Worm (Caenorhabditis elegans) whole organism, L3 larva: ENCODE results near the gene zag-1.

Experiments used
- ama-1 ChIP-seq: fragments of 150-350 bp; optimal IDR thresholded peaks from 2 replicates; lab custom pipeline; 2018
- ceh-82 ChIP-seq: fragments of 150-350 bp; optimal IDR thresholded peaks from 2 replicates; lab custom pipeline; 2014; ENCODE audit warnings: missing biosample characterization, missing genetic modification characterization
- daf-12 ChIP-seq: fragments of 150-350 bp; optimal IDR thresholded peaks from 2 replicates; lab custom pipeline; 2014; ENCODE audit warnings: missing biosample characterization, missing genetic modification reagents, missing genetic modification characterization
- fkh-10 ChIP-seq: sonication (generic microtip); optimal IDR thresholded peaks from 2 replicates; lab custom pipeline; 2017; ENCODE audit warnings: missing biosample characterization, missing genetic modification reagents, missing genetic modification characterization
- fkh-2 ChIP-seq: fragments of 150-350 bp; optimal IDR thresholded peaks from 2 replicates; lab custom pipeline; 2014; ENCODE audit warnings: missing biosample characterization, missing genetic modification reagents, missing genetic modification characterization
- fos-1 ChIP-seq: fragments of 150-350 bp; optimal IDR thresholded peaks from 2 replicates; lab custom pipeline; 2014; ENCODE audit warnings: missing biosample characterization, missing genetic modification characterization
- nfya-1 ChIP-seq: sonication (generic microtip); optimal IDR thresholded peaks from 2 replicates; lab custom pipeline; 2017; ENCODE audit warnings: missing genetic modification characterization, mild to moderate bottlenecking, missing compliant biosample characterization, antibody characterized with exemption, moderate library complexity; ENCODE audit not compliant: insufficient read depth
- nhr-11 ChIP-seq: fragments of 150-350 bp; optimal IDR thresholded peaks from 2 replicates; lab custom pipeline; 2014; ENCODE audit warnings: missing biosample characterization, missing genetic modification characterization
- nhr-237 ChIP-seq: fragments of 150-350 bp; optimal IDR thresholded peaks from 2 replicates; lab custom pipeline; 2014; ENCODE audit warnings: missing biosample characterization, missing genetic modification characterization
- pqm-1 ChIP-seq: fragments of 150-350 bp; optimal IDR thresholded peaks from 2 replicates; lab custom pipeline; 2017; ENCODE audit warnings: missing biosample characterization, missing genetic modification characterization, inconsistent platforms
- snpc-4 ChIP-seq: fragments of 150-350 bp; optimal IDR thresholded peaks from 2 replicates; lab custom pipeline; 2014; ENCODE audit warnings: missing biosample characterization, missing genetic modification characterization
- ztf-11 ChIP-seq: fragments of 150-350 bp; optimal IDR thresholded peaks from 2 replicates; lab custom pipeline; 2014; ENCODE audit warnings: missing biosample characterization, missing genetic modification characterization

DNA sequence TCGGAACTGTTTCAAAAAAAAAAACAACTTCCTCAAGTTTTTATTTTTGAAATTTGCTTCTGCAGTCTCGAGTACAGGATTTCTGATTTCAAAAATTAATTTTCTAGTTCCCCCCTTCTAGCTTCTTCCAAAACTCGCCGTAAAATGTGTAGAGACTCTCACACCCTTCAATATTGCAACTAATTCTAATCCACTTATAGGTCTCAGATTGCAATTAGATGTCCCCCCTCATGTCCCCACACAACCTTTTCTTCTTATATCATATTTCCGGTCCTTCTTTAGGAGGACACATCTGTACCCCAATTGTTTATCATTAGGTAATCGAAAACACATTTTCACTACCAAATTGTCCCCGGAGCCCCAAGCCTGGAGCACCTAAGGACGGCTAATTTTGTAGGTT lies 15.2 kb upstream of the zag-1 start:
- TF ChIP-seq ceh-82 (tag; lab: Kevin White, UChicago) (no peak), daf-12 (tag; lab: Kevin White, UChicago) (no peak), ama-1 (lab: Kevin White, UChicago) (no peak), snpc-4 (tag; lab: Kevin White, UChicago) (no peak), nfya-1 (tag; lab: Kevin White, UChicago) (no peak), fos-1 (tag; lab: Kevin White, UChicago) (no peak), nhr-237 (tag; lab: Kevin White, UChicago) (no peak), nhr-11 (no peak), ztf-11 (tag; lab: Kevin White, UChicago) (no peak), fkh-10 (no peak), fkh-2 (tag; lab: Kevin White, UChicago) (no peak), pqm-1 (tag; lab: Kevin White, UChicago) (no peak)
